Fruit fly (Drosophila melanogaster) whole organism, embryonic: Measurements from ENCODE around the gene Dpm3.

Source experiments
- Antp ChIP-seq: fragments of 200-800 bp; sonication (Bioruptor generic); optimal IDR thresholded peaks from 3 replicates; lab custom pipeline; 2016; ENCODE audit warnings: missing biosample characterization, missing genetic modification characterization
- CG10366 ChIP-seq: fragments of 200-800 bp; sonication (Bioruptor generic); IDR thresholded peaks from 2 replicates; pipeline ENCODE4 v1.3.6; 2022; ENCODE audit warnings: missing biosample characterization, missing genetic modification characterization
- CG11504 ChIP-seq: fragments of 200-800 bp; sonication (Bioruptor generic); optimal IDR thresholded peaks from 3 replicates; lab custom pipeline; 2019; ENCODE audit warnings: missing biosample characterization, mild to moderate bottlenecking, missing genetic modification characterization, moderate library complexity
- CG11723 ChIP-seq: fragments of 200-800 bp; sonication (Bioruptor generic); optimal IDR thresholded peaks from 2 replicates; lab custom pipeline; 2017; ENCODE audit warnings: missing biosample characterization, mild to moderate bottlenecking, missing genetic modification characterization
- CG13624 ChIP-seq: fragments of 200-800 bp; sonication (Bioruptor generic); optimal IDR thresholded peaks from 2 replicates; lab custom pipeline; 2016; ENCODE audit warnings: missing biosample characterization, missing genetic modification characterization
- CG14050 ChIP-seq: fragments of 200-800 bp; sonication (Bioruptor generic); IDR thresholded peaks from 3 replicates; pipeline ENCODE4 v1.3.6; 2022; ENCODE audit warnings: missing biosample characterization, missing genetic modification characterization
- CG1529 ChIP-seq: fragments of 200-800 bp; sonication (Bioruptor generic); optimal IDR thresholded peaks from 3 replicates; lab custom pipeline; 2018; ENCODE audit warnings: missing biosample characterization, missing genetic modification characterization
- CG17612 ChIP-seq: fragments of 200-800 bp; sonication (Bioruptor generic); IDR thresholded peaks from 2 replicates; pipeline ENCODE4 v1.3.6; 2022; ENCODE audit warnings: missing biosample characterization, missing genetic modification characterization
- CG17829 ChIP-seq: fragments of 200-800 bp; optimal IDR thresholded peaks from 2 replicates; lab custom pipeline; 2019; ENCODE audit warnings: missing biosample characterization, mild to moderate bottlenecking, missing genetic modification characterization, moderate library complexity
- CG1832 ChIP-seq: fragments of 200-800 bp; sonication (Bioruptor generic); optimal IDR thresholded peaks from 2 replicates; lab custom pipeline; 2017; ENCODE audit warnings: missing biosample characterization, mild to moderate bottlenecking, missing genetic modification characterization, inconsistent platforms
- CG3163 ChIP-seq: fragments of 200-800 bp; sonication (Bioruptor generic); optimal IDR thresholded peaks from 3 replicates; lab custom pipeline; 2016; ENCODE audit warnings: missing biosample characterization, missing genetic modification characterization
- CG3281 ChIP-seq: fragments of 200-800 bp; sonication (Bioruptor generic); optimal IDR thresholded peaks from 3 replicates; lab custom pipeline; 2017; ENCODE audit warnings: missing biosample characterization, mild to moderate bottlenecking, missing genetic modification characterization
- CG3995 ChIP-seq: fragments of 200-800 bp; sonication (Bioruptor generic); optimal IDR thresholded peaks from 3 replicates; lab custom pipeline; 2016; ENCODE audit warnings: missing biosample characterization, missing genetic modification characterization
- CG5953 ChIP-seq: fragments of 200-800 bp; sonication (Bioruptor generic); IDR thresholded peaks from 2 replicates; pipeline ENCODE4 v1.3.6; 2022; ENCODE audit warnings: missing biosample characterization, missing genetic modification characterization
- CG6175 ChIP-seq: fragments of 200-800 bp; sonication (Bioruptor generic); IDR thresholded peaks from 3 replicates; pipeline ENCODE4 v1.3.6; 2022; ENCODE audit warnings: missing biosample characterization, missing genetic modification characterization
- CG6854 ChIP-seq: fragments of 200-800 bp; sonication (Bioruptor generic); optimal IDR thresholded peaks from 3 replicates; lab custom pipeline; 2017; ENCODE audit warnings: missing biosample characterization, mild to moderate bottlenecking, missing genetic modification characterization
- CG7987 ChIP-seq: fragments of 200-800 bp; sonication (Bioruptor generic); optimal IDR thresholded peaks from 2 replicates; lab custom pipeline; 2018; ENCODE audit warnings: missing biosample characterization, mild to moderate bottlenecking, missing genetic modification characterization, moderate library complexity
- CG8924 ChIP-seq: fragments of 200-800 bp; optimal IDR thresholded peaks from 3 replicates; lab custom pipeline; 2019; ENCODE audit warnings: missing biosample characterization, mild to moderate bottlenecking, missing genetic modification characterization, moderate library complexity
- CrebB ChIP-seq: fragments of 200-800 bp; sonication (Bioruptor generic); optimal IDR thresholded peaks from 3 replicates; lab custom pipeline; 2018; ENCODE audit warnings: missing biosample characterization, mild to moderate bottlenecking, missing genetic modification characterization
- Deaf1 ChIP-seq: fragments of 200-800 bp; optimal IDR thresholded peaks from 3 replicates; lab custom pipeline; 2019; ENCODE audit warnings: missing biosample characterization, mild to moderate bottlenecking, missing genetic modification characterization, moderate library complexity
- Dll ChIP-seq: fragments of 200-800 bp; sonication (Bioruptor generic); IDR thresholded peaks from 4 replicates; pipeline ENCODE4 v1.3.6; 2022; ENCODE audit warnings: missing biosample characterization, missing genetic modification characterization; ENCODE audit not compliant: partially characterized antibody
- Doc2 ChIP-seq: fragments of 200-800 bp; sonication (Bioruptor generic); IDR thresholded peaks from 2 replicates; pipeline ENCODE4 v1.3.6; 2022; ENCODE audit warnings: missing biosample characterization, missing genetic modification characterization
- Doc3 ChIP-seq: fragments of 200-800 bp; sonication (Bioruptor generic); IDR thresholded peaks from 3 replicates; pipeline ENCODE4 v1.3.6; 2022; ENCODE audit warnings: missing biosample characterization, missing genetic modification characterization; ENCODE audit not compliant: partially characterized antibody
- E2f2 ChIP-seq: fragments of 200-800 bp; sonication (Bioruptor generic); IDR thresholded peaks from 2 replicates; pipeline ENCODE4 v1.3.6; 2022; ENCODE audit warnings: missing biosample characterization, missing genetic modification characterization
- Ets65A ChIP-seq: fragments of 200-800 bp; sonication (Bioruptor generic); peaks from one replicate; lab custom pipeline; 2016; ENCODE audit warnings: missing biosample characterization, missing genetic modification characterization
- HLH4C ChIP-seq: fragments of 200-800 bp; sonication (Bioruptor generic); IDR thresholded peaks from 3 replicates; pipeline ENCODE4 v1.3.6; 2022; ENCODE audit warnings: missing biosample characterization, missing genetic modification characterization; ENCODE audit not compliant: partially characterized antibody
- HLH54F ChIP-seq: fragments of 200-800 bp; sonication (Bioruptor generic); optimal IDR thresholded peaks from 3 replicates; lab custom pipeline; 2016; ENCODE audit warnings: missing biosample characterization, missing genetic modification characterization
- Hr51 ChIP-seq, 2 experiments: fragments of 200-800 bp; sonication (Bioruptor generic); optimal IDR thresholded peaks; 2 replicates in 1 of 2; 3 replicates in 1 of 2; lab custom pipeline; 2016 to 2018; ENCODE audit warnings: missing biosample characterization in 2 of 2, missing genetic modification characterization in 2 of 2, mild to moderate bottlenecking in 1 of 2, moderate library complexity in 1 of 2
- MESR4 ChIP-seq: fragments of 200-800 bp; sonication (Bioruptor generic); optimal IDR thresholded peaks from 2 replicates; lab custom pipeline; 2018; ENCODE audit warnings: missing biosample characterization, mild to moderate bottlenecking, missing genetic modification characterization, moderate library complexity
- Optix ChIP-seq: fragments of 200-800 bp; sonication (Bioruptor generic); IDR thresholded peaks from 3 replicates; pipeline ENCODE4 v1.3.6; 2022; ENCODE audit warnings: missing biosample characterization, missing genetic modification characterization
- PHDP ChIP-seq: fragments of 200-800 bp; sonication (Bioruptor generic); optimal IDR thresholded peaks from 3 replicates; lab custom pipeline; 2018; ENCODE audit warnings: missing biosample characterization, mild to moderate bottlenecking, missing genetic modification characterization, moderate library complexity
- Pdp1 ChIP-seq, 2 experiments: fragments of 200-800 bp; sonication (Bioruptor generic); optimal IDR thresholded peaks; 3 replicates each; lab custom pipeline; 2016; ENCODE audit warnings: missing biosample characterization in 2 of 2, missing genetic modification characterization in 2 of 2, mild to moderate bottlenecking in 1 of 2, moderate library complexity in 1 of 2
- az2 ChIP-seq: fragments of 200-800 bp; sonication (Bioruptor generic); optimal IDR thresholded peaks from 3 replicates; lab custom pipeline; 2016; ENCODE audit warnings: missing biosample characterization, missing genetic modification characterization
- cas ChIP-seq: fragments of 200-800 bp; sonication (Bioruptor generic); IDR thresholded peaks from 2 replicates; pipeline ENCODE4 v1.3.6; 2022; ENCODE audit warnings: missing biosample characterization, missing genetic modification characterization
- dmrt99B ChIP-seq: fragments of 200-800 bp; sonication (Bioruptor generic); optimal IDR thresholded peaks from 2 replicates; lab custom pipeline; 2018; ENCODE audit warnings: missing biosample characterization, mild to moderate bottlenecking, missing genetic modification characterization, moderate library complexity
- dpn ChIP-seq, 2 experiments: fragments of 200-800 bp; sonication (Bioruptor generic); optimal IDR thresholded peaks; 3 replicates each; lab custom pipeline; 2016; ENCODE audit warnings: missing biosample characterization in 2 of 2, missing genetic modification characterization in 2 of 2
- emc ChIP-seq: fragments of 200-800 bp; sonication (Bioruptor generic); optimal IDR thresholded peaks from 2 replicates; lab custom pipeline; 2016; ENCODE audit warnings: missing biosample characterization, missing genetic modification characterization
- ewg ChIP-seq: fragments of 200-800 bp; sonication (Bioruptor generic); optimal IDR thresholded peaks from 3 replicates; lab custom pipeline; 2017; ENCODE audit warnings: mild to moderate bottlenecking, missing biosample characterization, missing genetic modification reagents, missing genetic modification characterization
- exex ChIP-seq: fragments of 200-800 bp; sonication (Bioruptor generic); optimal IDR thresholded peaks from 4 replicates; lab custom pipeline; 2018; ENCODE audit warnings: missing biosample characterization, mild to moderate bottlenecking, missing genetic modification characterization, moderate library complexity
- eyg ChIP-seq: fragments of 200-800 bp; sonication (Bioruptor generic); optimal IDR thresholded peaks from 3 replicates; lab custom pipeline; 2016; ENCODE audit warnings: missing biosample characterization, missing genetic modification characterization
- fd64A ChIP-seq: fragments of 200-800 bp; sonication (Bioruptor generic); optimal IDR thresholded peaks from 3 replicates; lab custom pipeline; 2018; ENCODE audit warnings: missing biosample characterization, mild to moderate bottlenecking, missing genetic modification characterization
- ftz-f1 ChIP-seq: fragments of 200-800 bp; sonication (Bioruptor generic); optimal IDR thresholded peaks from 2 replicates; lab custom pipeline; 2016; ENCODE audit warnings: missing biosample characterization, missing genetic modification characterization
- fu2 ChIP-seq: fragments of 200-800 bp; sonication (Bioruptor generic); optimal IDR thresholded peaks from 2 replicates; lab custom pipeline; 2016; ENCODE audit warnings: missing biosample characterization, missing genetic modification characterization
- gcm2 ChIP-seq: fragments of 200-800 bp; sonication (Bioruptor generic); optimal IDR thresholded peaks from 2 replicates; lab custom pipeline; 2016; ENCODE audit warnings: missing biosample characterization, missing genetic modification characterization
- kah ChIP-seq: fragments of 200-800 bp; sonication (Bioruptor generic); optimal IDR thresholded peaks from 2 replicates; lab custom pipeline; 2018; ENCODE audit warnings: missing biosample characterization, mild to moderate bottlenecking, missing genetic modification characterization
- ken ChIP-seq: fragments of 200-800 bp; sonication (Bioruptor generic); IDR thresholded peaks from 3 replicates; pipeline ENCODE4 v1.3.6; 2022; ENCODE audit warnings: missing biosample characterization, missing genetic modification characterization
- lbe ChIP-seq: fragments of 200-800 bp; sonication (Bioruptor generic); optimal IDR thresholded peaks from 2 replicates; lab custom pipeline; 2016; ENCODE audit warnings: missing biosample characterization, mild to moderate bottlenecking, missing genetic modification characterization
- repo ChIP-seq: fragments of 200-800 bp; sonication (Bioruptor generic); optimal IDR thresholded peaks from 2 replicates; lab custom pipeline; 2016; ENCODE audit warnings: missing biosample characterization, missing genetic modification characterization
- scrt ChIP-seq: fragments of 200-800 bp; sonication (Bioruptor generic); optimal IDR thresholded peaks from 2 replicates; lab custom pipeline; 2018; ENCODE audit warnings: missing biosample characterization, mild to moderate bottlenecking, missing genetic modification characterization, moderate library complexity
- shn ChIP-seq: fragments of 200-800 bp; sonication (Bioruptor generic); optimal IDR thresholded peaks from 3 replicates; lab custom pipeline; 2016; ENCODE audit warnings: missing biosample characterization, missing genetic modification characterization
- tin ChIP-seq: fragments of 200-800 bp; sonication (Bioruptor generic); optimal IDR thresholded peaks from 3 replicates; lab custom pipeline; 2016; ENCODE audit warnings: missing biosample characterization, missing genetic modification characterization
- z ChIP-seq: fragments of 200-800 bp; sonication (Bioruptor generic); IDR thresholded peaks from 3 replicates; pipeline ENCODE4 v1.3.6; 2022; ENCODE audit warnings: missing biosample characterization, missing genetic modification characterization

Gene Dpm3

DNA sequence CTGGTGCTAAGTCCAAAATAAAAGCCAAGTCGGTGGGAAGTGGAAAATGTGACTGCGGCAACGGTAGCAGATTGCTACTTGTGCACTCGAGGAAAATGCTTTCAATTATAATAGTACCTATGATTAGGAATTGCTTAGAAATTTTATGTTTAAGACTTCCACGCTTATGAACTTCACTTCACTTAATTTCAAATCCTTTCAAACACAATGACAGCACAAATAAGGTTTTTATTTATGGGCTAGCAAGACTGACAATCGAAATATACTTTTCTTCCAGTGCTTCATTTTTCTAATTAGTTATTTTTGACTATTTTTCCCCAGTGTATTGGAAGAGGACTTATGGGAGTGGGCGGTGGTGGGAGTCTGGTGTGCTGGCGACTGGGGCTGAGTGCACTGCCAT, 45.5 kb upstream of the Dpm3 start (continued):
- no peak for TF ChIP-seq CG13624
- TF ChIP-seq Deaf1 (tag; lab: Kevin White, UChicago), result no peak
- no peak for TF ChIP-seq HLH4C (GFP tag; lab: Robert Waterston, UW)
- no peak for TF ChIP-seq CG10366 (GFP tag; lab: Robert Waterston, UW)
- TF ChIP-seq CrebB (tag; lab: Kevin White, UChicago), result no peak
- no peak for TF ChIP-seq CG3281 (GFP tag; lab: Kevin White, UChicago)
- peak; percentile 29 for TF ChIP-seq tin (GFP tag; lab: Kevin White, UChicago)
- no peak for TF ChIP-seq Optix (GFP tag; lab: Robert Waterston, UW)
- no peak for TF ChIP-seq HLH54F (GFP tag; lab: Kevin White, UChicago)
- no peak for TF ChIP-seq fu2
- TF ChIP-seq emc (GFP tag; lab: Kevin White, UChicago), result no peak
- no peak for TF ChIP-seq fd64A (GFP tag; lab: Kevin White, UChicago)
- TF ChIP-seq Dll (GFP tag; lab: Robert Waterston, UW), result no peak
- TF ChIP-seq exex (tag; lab: Kevin White, UChicago), result no peak
- TF ChIP-seq kah (GFP tag; lab: Kevin White, UChicago), result no peak
- TF ChIP-seq ewg, result peak; percentile 32
- TF ChIP-seq ken (GFP tag; lab: Robert Waterston, UW), result no peak
- TF ChIP-seq az2 (GFP tag; lab: Kevin White, UChicago), result peak; percentile 26
- TF ChIP-seq CG17829 (tag; lab: Kevin White, UChicago), result peak; percentile 58
- TF ChIP-seq CG1529, result peak; percentile 29
- TF ChIP-seq z (GFP tag; lab: Robert Waterston, UW), result no peak
- no peak for TF ChIP-seq Doc3 (GFP tag; lab: Robert Waterston, UW)
- no peak for TF ChIP-seq scrt (GFP tag; lab: Kevin White, UChicago)
- no peak for TF ChIP-seq Antp (GFP tag; lab: Kevin White, UChicago)
- TF ChIP-seq cas (GFP tag; lab: Robert Waterston, UW), result no peak
- TF ChIP-seq lbe (GFP tag; lab: Kevin White, UChicago), result no peak
- TF ChIP-seq E2f2 (GFP tag; lab: Robert Waterston, UW), result no peak
- no peak for TF ChIP-seq repo (GFP tag; lab: Kevin White, UChicago)
- TF ChIP-seq Hr51 (GFP tag; optimal IDR thresholded peaks at IDR 0.05; lab: Kevin White, UChicago), result no peak
- TF ChIP-seq MESR4 (GFP tag; lab: Kevin White, UChicago), result no peak
- TF ChIP-seq Ets65A (GFP tag; lab: Kevin White, UChicago), result no peak
- peak; percentile 32 for TF ChIP-seq PHDP (tag; lab: Kevin White, UChicago)
- TF ChIP-seq CG3163 (GFP tag; lab: Kevin White, UChicago), result no peak
- TF ChIP-seq CG17612 (GFP tag; lab: Robert Waterston, UW), result no peak
- no peak for TF ChIP-seq CG1832
- TF ChIP-seq dmrt99B (tag; lab: Kevin White, UChicago), result peak; percentile 62
- no peak for TF ChIP-seq CG3995 (GFP tag; lab: Kevin White, UChicago)
- 0 out of 2 replicates have a peak, but pooled peaks have one; percentile 35 for TF ChIP-seq CG5953 (GFP tag; lab: Robert Waterston, UW)
- no peak for TF ChIP-seq gcm2 (GFP tag; lab: Kevin White, UChicago)
- TF ChIP-seq Pdp1 (GFP tag; optimal IDR thresholded peaks at IDR 0.05; lab: Kevin White, UChicago), result no peak
- no peak for TF ChIP-seq CG6175 (GFP tag; lab: Robert Waterston, UW)
- peak; percentile 16 for TF ChIP-seq CG11723 (GFP tag; lab: Kevin White, UChicago)
- TF ChIP-seq ftz-f1, result no peak
- TF ChIP-seq CG11504 (tag; lab: Kevin White, UChicago), result peak; percentile 48
- no peak for TF ChIP-seq CG14050 (GFP tag; lab: Robert Waterston, UW)
- no peak for TF ChIP-seq eyg
- no peak for TF ChIP-seq CG6854
- TF ChIP-seq shn (GFP tag; lab: Kevin White, UChicago), result no peak
- TF ChIP-seq CG7987 (GFP tag; lab: Kevin White, UChicago), result no peak
- no peak for TF ChIP-seq dpn (GFP tag; optimal IDR thresholded peaks at IDR 0.05; lab: Kevin White, UChicago)
- peak; percentile 41 for TF ChIP-seq CG8924 (tag; lab: Kevin White, UChicago)
- no peak for TF ChIP-seq Doc2
